Worm (Caenorhabditis elegans): ENCODE measurements around the gene F22F4.9.

Gene F22F4.9

DNA sequence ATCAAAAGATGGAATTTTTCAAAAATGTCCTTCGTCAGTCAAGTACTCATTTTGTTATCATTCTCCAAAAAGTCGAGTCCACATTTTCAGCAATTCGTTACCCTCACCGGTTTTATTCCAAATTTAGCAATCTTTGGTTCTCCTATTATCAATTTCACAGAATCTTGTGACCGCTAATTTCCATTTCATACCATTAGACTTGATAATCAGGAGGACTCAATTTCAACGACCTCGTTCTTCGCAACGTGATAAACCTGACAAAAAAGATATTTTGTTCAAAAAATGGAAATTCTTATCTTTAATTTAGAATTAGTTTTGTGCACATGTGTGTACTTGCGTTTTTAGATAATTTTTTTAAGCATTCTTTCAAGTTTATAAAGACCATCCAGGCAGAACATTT is 36.7 kb downstream of the F22F4.9 start (continued):
- TF ChIP-seq hlh-11 (tag; optimal IDR thresholded peaks at IDR 0.05) (peak; percentile 56), Y48G9A.11 (GFP tag; IDR thresholded peaks at IDR 0.05) (no peak), pha-4 (GFP tag; IDR thresholded peaks at IDR 0.05) (no peak), pha-4 (tag; optimal IDR thresholded peaks at IDR 0.05) (no peak), nhr-111 (GFP tag; optimal IDR thresholded peaks at IDR 0.05) (no peak), ceh-32 (tag; optimal IDR thresholded peaks at IDR 0.05; ENCODE audit: poor library complexity) (no peak), dpl-1 (GFP tag; optimal IDR thresholded peaks at IDR 0.05) (no peak), daf-12 (tag; optimal IDR thresholded peaks at IDR 0.05) (no peak), vab-7 (GFP tag; IDR thresholded peaks at IDR 0.05) (no peak), T20F7.1 (GFP tag; optimal IDR thresholded peaks at IDR 0.05) (no peak), lin-38 (GFP tag; IDR thresholded peaks at IDR 0.05) (no peak), ZK337.2 (GFP tag; IDR thresholded peaks at IDR 0.05) (no peak), daf-16 (GFP tag; optimal IDR thresholded peaks at IDR 0.05) (no peak), daf-16 (tag; optimal IDR thresholded peaks at IDR 0.05) (peak; percentile 67), Y105C5A.15 (GFP tag; IDR thresholded peaks at IDR 0.05) (no peak), nhr-237 (tag; optimal IDR thresholded peaks at IDR 0.05) (no peak), ZK546.5 (tag; optimal IDR thresholded peaks at IDR 0.05) (no peak), daf-8 (GFP tag; IDR thresholded peaks at IDR 0.05) (no peak), ama-1 (optimal IDR thresholded peaks at IDR 0.05) (no peak), spr-3 (GFP tag; optimal IDR thresholded peaks at IDR 0.05) (no peak), unc-39 (tag; optimal IDR thresholded peaks at IDR 0.05) (no peak), unc-62 (GFP tag; optimal IDR thresholded peaks at IDR 0.05 in 1 of 2) (no peak), unc-62 (tag; optimal IDR thresholded peaks at IDR 0.05) (no peak), hlh-30 (tag; optimal IDR thresholded peaks at IDR 0.05; ENCODE audit: insufficient read depth) (peak; percentile 55), egl-43 (GFP tag; IDR thresholded peaks at IDR 0.05) (no peak), nhr-10 (tag; optimal IDR thresholded peaks at IDR 0.05) (no peak), nhr-48 (tag; optimal IDR thresholded peaks at IDR 0.05) (no peak), nhr-11 (tag; optimal IDR thresholded peaks at IDR 0.05) (no peak), ztf-7 (tag; optimal IDR thresholded peaks at IDR 0.05) (no peak), lin-29 (GFP tag; IDR thresholded peaks at IDR 0.05) (no peak), tra-1 (GFP tag; IDR thresholded peaks at IDR 0.05) (peak; percentile 45; the same call in 1 of the 2 replicates), dve-1 (tag; optimal IDR thresholded peaks at IDR 0.05; ENCODE audit: insufficient read depth) (peak; percentile 70), php-3 (GFP tag; IDR thresholded peaks at IDR 0.05) (no peak), F49E8.2 (tag; optimal IDR thresholded peaks at IDR 0.05; ENCODE audit: borderline replicate concordance) (no peak), nhr-41 (GFP tag; IDR thresholded peaks at IDR 0.05) (no peak), F10B5.3 (tag; optimal IDR thresholded peaks at IDR 0.05) (no peak), lin-39 (tag; optimal IDR thresholded peaks at IDR 0.05) (no peak), madf-9 (GFP tag; conservative IDR thresholded peaks at IDR 0.05) (no peak), dmd-6 (GFP tag; IDR thresholded peaks at IDR 0.05) (peak; percentile 74)

ce11 chrX:5960872-5961271 is 38.4 kb downstream of the F22F4.9 start:
- TF ChIP-seq unc-62 (GFP tag; optimal IDR thresholded peaks at IDR 0.05 in 1 of 2) (peak in 1 of 2 experiments; percentile 64), unc-62 (tag; optimal IDR thresholded peaks at IDR 0.05) (no peak), mep-1 (tag; optimal IDR thresholded peaks at IDR 0.05) (no peak), daf-16 (GFP tag; optimal IDR thresholded peaks at IDR 0.05) (peak in 1 of 2 experiments; percentile 65), daf-16 (tag; optimal IDR thresholded peaks at IDR 0.05) (peak; percentile 10), nhr-28 (tag; optimal IDR thresholded peaks at IDR 0.05) (peak; percentile 45), snpc-4 (tag; optimal IDR thresholded peaks at IDR 0.05) (no peak), Y105C5A.15 (GFP tag; IDR thresholded peaks at IDR 0.05) (no peak), pqm-1 (tag; optimal IDR thresholded peaks at IDR 0.05) (peak; percentile 9), ctbp-1 (GFP tag; IDR thresholded peaks at IDR 0.05) (no peak)
